Fruit fly (Drosophila melanogaster) S2 (cell line): ENCODE measurements around the gene CG14082.

Experiments
- CG8478 ChIP-seq: fragments of >200 bp; optimal IDR thresholded peaks from 2 replicates; lab custom pipeline; 2018
- CTCF ChIP-seq, 2 experiments: fragments of >200 bp; optimal IDR thresholded peaks; 2 replicates each; lab custom pipeline; 2018

The CG14082 gene

dm6 chr3L:19171321-19172191 lies 32.8 kb upstream of the CG14082 start:
- TF ChIP-seq CG8478 (lab: Kevin White, UChicago) (no peak), CTCF (optimal IDR thresholded peaks at IDR 0.05; lab: Kevin White, UChicago) (no peak)

- no peak for TF ChIP-seq CTCF (optimal IDR thresholded peaks at IDR 0.05; lab: Kevin White, UChicago)
- TF ChIP-seq CG8478 (lab: Kevin White, UChicago), result no peak
These were observed 31.7 kb upstream of the CG14082 start for dm6 chr3L:19170426-19170825.

- no peak for TF ChIP-seq CTCF (optimal IDR thresholded peaks at IDR 0.05; lab: Kevin White, UChicago)
- TF ChIP-seq CG8478 (lab: Kevin White, UChicago), result no peak
These were observed 30.1 kb upstream of the CG14082 start for dm6 chr3L:19168717-19169436.

dm6 chr3L:19167668-19168354 lies 29.0 kb upstream of the CG14082 start:
- TF ChIP-seq CTCF (optimal IDR thresholded peaks at IDR 0.05; lab: Kevin White, UChicago), result no peak
- TF ChIP-seq CG8478 (lab: Kevin White, UChicago), result no peak

- TF ChIP-seq CTCF (optimal IDR thresholded peaks at IDR 0.05; lab: Kevin White, UChicago), result no peak
- no peak for TF ChIP-seq CG8478 (lab: Kevin White, UChicago)
These were observed 27.6 kb upstream of the CG14082 start for dm6 chr3L:19166298-19166937.

dm6 chr3L:19164767-19165762 lies 26.3 kb upstream of the CG14082 start:
- no peak for TF ChIP-seq CG8478 (lab: Kevin White, UChicago)

- no peak for TF ChIP-seq CTCF (optimal IDR thresholded peaks at IDR 0.05; lab: Kevin White, UChicago)
- no peak for TF ChIP-seq CG8478 (lab: Kevin White, UChicago)
These were observed 25.0 kb upstream of the CG14082 start for dm6 chr3L:19163791-19164190.

- TF ChIP-seq CG8478 (lab: Kevin White, UChicago) (no peak), CTCF (optimal IDR thresholded peaks at IDR 0.05; lab: Kevin White, UChicago) (no peak)
These were observed 24.0 kb upstream of the CG14082 start for dm6 chr3L:19162586-19163310.

- no peak for TF ChIP-seq CTCF (optimal IDR thresholded peaks at IDR 0.05; lab: Kevin White, UChicago)
- no peak for TF ChIP-seq CG8478 (lab: Kevin White, UChicago)
These were observed 22.5 kb upstream of the CG14082 start for dm6 chr3L:19161291-19161690.

- TF ChIP-seq CG8478 (lab: Kevin White, UChicago) (no peak), CTCF (optimal IDR thresholded peaks at IDR 0.05; lab: Kevin White, UChicago) (no peak)
These were observed 21.1 kb upstream of the CG14082 start for dm6 chr3L:19159894-19160293.

- TF ChIP-seq CG8478 (lab: Kevin White, UChicago), result no peak
- TF ChIP-seq CTCF (optimal IDR thresholded peaks at IDR 0.05; lab: Kevin White, UChicago), result no peak
These were observed 19.6 kb upstream of the CG14082 start for dm6 chr3L:19158343-19158742.

dm6 chr3L:19156263-19156662 lies 17.5 kb upstream of the CG14082 start:
- TF ChIP-seq CTCF (optimal IDR thresholded peaks at IDR 0.05; lab: Kevin White, UChicago) (no peak), CG8478 (lab: Kevin White, UChicago) (no peak)

- TF ChIP-seq CTCF (optimal IDR thresholded peaks at IDR 0.05; lab: Kevin White, UChicago) (no peak), CG8478 (lab: Kevin White, UChicago) (no peak)
These were observed 16.3 kb upstream of the CG14082 start for dm6 chr3L:19155111-19155510.
